Fruit fly (Drosophila melanogaster) whole organism, wandering third instar larva: ENCODE measurements around the gene CG31100.

Experiments used
- Abd-B ChIP-seq: fragments of >200 bp; optimal IDR thresholded peaks from 2 replicates; lab custom pipeline; 2017; ENCODE audit warnings: missing biosample characterization, missing genetic modification characterization
- CG32264 ChIP-seq: fragments of 200-800 bp; sonication (Bioruptor generic); optimal IDR thresholded peaks from 2 replicates; lab custom pipeline; 2016; ENCODE audit warnings: missing biosample characterization, missing genetic modification characterization
- CG9705 ChIP-seq: fragments of 200-800 bp; sonication (Bioruptor generic); optimal IDR thresholded peaks from 2 replicates; lab custom pipeline; 2018; ENCODE audit warnings: missing biosample characterization, mild to moderate bottlenecking, missing genetic modification characterization
- Dfd ChIP-seq: fragments of >200 bp; optimal IDR thresholded peaks from 2 replicates; lab custom pipeline; 2017; ENCODE audit warnings: missing biosample characterization, missing genetic modification characterization
- HLH106 ChIP-seq: fragments of 200-800 bp; optimal IDR thresholded peaks from 3 replicates; lab custom pipeline; 2019; ENCODE audit warnings: missing biosample characterization, mild to moderate bottlenecking, missing genetic modification characterization, moderate library complexity
- Hnf4 ChIP-seq: fragments of 200-800 bp; sonication (Bioruptor generic); optimal IDR thresholded peaks from 2 replicates; lab custom pipeline; 2016; ENCODE audit warnings: missing biosample characterization, mild to moderate bottlenecking, missing genetic modification characterization
- Hr78 ChIP-seq: fragments of >200 bp; optimal IDR thresholded peaks from 2 replicates; lab custom pipeline; 2017; ENCODE audit warnings: missing biosample characterization, missing genetic modification characterization
- Jra ChIP-seq: sonication (Bioruptor generic); optimal IDR thresholded peaks from 2 replicates; lab custom pipeline; 2016; ENCODE audit warnings: missing biosample characterization, missing genetic modification characterization
- Mio ChIP-seq: sonication (Bioruptor generic); optimal IDR thresholded peaks from 2 replicates; lab custom pipeline; 2016; ENCODE audit warnings: missing biosample characterization, missing genetic modification characterization
- Myc ChIP-seq: fragments of >200 bp; optimal IDR thresholded peaks from 2 replicates; lab custom pipeline; 2017
- N ChIP-seq: fragments of >200 bp; optimal IDR thresholded peaks from 2 replicates; lab custom pipeline; 2018; ENCODE audit warnings: missing biosample characterization, missing external identifiers, missing genetic modification characterization
- OdsH ChIP-seq: fragments of 200-800 bp; sonication (Bioruptor generic); optimal IDR thresholded peaks from 2 replicates; lab custom pipeline; 2016; ENCODE audit warnings: missing biosample characterization, mild to moderate bottlenecking, missing genetic modification characterization
- Rel ChIP-seq, 2 experiments: fragments of 200-800 bp; sonication (Bioruptor generic) in 1 of 2; optimal IDR thresholded peaks; 2 replicates in 1 of 2; 3 replicates in 1 of 2; lab custom pipeline; 2016 to 2019; ENCODE audit warnings: mild to moderate bottlenecking in 2 of 2, missing biosample characterization in 2 of 2, missing genetic modification characterization in 2 of 2, moderate library complexity in 1 of 2
- Sp1 ChIP-seq: fragments of 200-800 bp; sonication (Bioruptor generic); optimal IDR thresholded peaks from 3 replicates; lab custom pipeline; 2019; ENCODE audit warnings: missing biosample characterization, mild to moderate bottlenecking, missing genetic modification characterization, moderate library complexity
- Vsx2 ChIP-seq: fragments of 200-300, 225-300 bp; sonication (Bioruptor generic); optimal IDR thresholded peaks from 2 replicates; lab custom pipeline; 2018; ENCODE audit warnings: missing biosample characterization, missing genetic modification characterization; ENCODE audit not compliant: partially characterized antibody
- br ChIP-seq: fragments of 200-800 bp; sonication (Bioruptor generic); optimal IDR thresholded peaks from 2 replicates; lab custom pipeline; 2016; ENCODE audit warnings: missing biosample characterization, missing genetic modification characterization
- brk ChIP-seq: fragments of 200-800 bp; sonication (Bioruptor generic); optimal IDR thresholded peaks from 2 replicates; lab custom pipeline; 2016; ENCODE audit warnings: missing biosample characterization, mild to moderate bottlenecking, missing genetic modification characterization
- dl ChIP-seq, 2 experiments: fragments of 175-275, 200-275 bp in 1 of 2; fragments of 200-275 bp in 1 of 2; sonication (Bioruptor generic); optimal IDR thresholded peaks; lab custom pipeline; 2018; ENCODE audit warnings: mild to moderate bottlenecking in 2 of 2, missing biosample characterization in 2 of 2, missing genetic modification characterization in 2 of 2, moderate library complexity in 2 of 2; ENCODE audit not compliant: partially characterized antibody in 2 of 2, insufficient read depth in 1 of 2
- dmrt93B ChIP-seq: fragments of 200-800 bp; sonication (Bioruptor generic); optimal IDR thresholded peaks from 2 replicates; lab custom pipeline; 2018; ENCODE audit warnings: missing biosample characterization, mild to moderate bottlenecking, missing genetic modification characterization
- ey ChIP-seq: fragments of 200-800 bp; sonication (Bioruptor generic); optimal IDR thresholded peaks from 2 replicates; lab custom pipeline; 2016; ENCODE audit warnings: missing biosample characterization, missing genetic modification characterization
- foxo ChIP-seq, 2 experiments: fragments of 200-800 bp; sonication (Bioruptor generic); optimal IDR thresholded peaks; 2 replicates in 1 of 2; 3 replicates in 1 of 2; lab custom pipeline; 2016 to 2017; ENCODE audit warnings: missing biosample characterization in 2 of 2, missing genetic modification characterization in 2 of 2
- fru ChIP-seq: fragments of 200-800 bp; sonication (Bioruptor generic); optimal IDR thresholded peaks from 3 replicates; lab custom pipeline; 2016; ENCODE audit warnings: missing biosample characterization, mild to moderate bottlenecking, missing genetic modification characterization
- h ChIP-seq: fragments of 200-800 bp; sonication (Bioruptor generic); optimal IDR thresholded peaks from 3 replicates; lab custom pipeline; 2016; ENCODE audit warnings: missing biosample characterization, mild to moderate bottlenecking, missing genetic modification characterization
- pan ChIP-seq: fragments of >200 bp; optimal IDR thresholded peaks from 2 replicates; lab custom pipeline; 2017
- psq ChIP-seq: fragments of 200-800 bp; sonication (Bioruptor generic); optimal IDR thresholded peaks from 3 replicates; lab custom pipeline; 2017; ENCODE audit warnings: missing biosample characterization, mild to moderate bottlenecking, missing genetic modification characterization, moderate library complexity
- rgr ChIP-seq: fragments of 200-800 bp; sonication (Bioruptor generic); optimal IDR thresholded peaks from 3 replicates; lab custom pipeline; 2016; ENCODE audit warnings: missing biosample characterization, mild to moderate bottlenecking, missing genetic modification characterization
- sage ChIP-seq: fragments of 200-800 bp; sonication (Bioruptor generic); optimal IDR thresholded peaks from 2 replicates; lab custom pipeline; 2016; ENCODE audit warnings: missing biosample characterization, mild to moderate bottlenecking, missing genetic modification characterization
- sv ChIP-seq: fragments of 200-800 bp; sonication (Bioruptor generic); optimal IDR thresholded peaks from 3 replicates; lab custom pipeline; 2016; ENCODE audit warnings: missing biosample characterization, missing genetic modification characterization
- tai ChIP-seq: sonication (Bioruptor generic); optimal IDR thresholded peaks from 2 replicates; lab custom pipeline; 2016; ENCODE audit warnings: missing biosample characterization, missing genetic modification characterization
- usp ChIP-seq: fragments of >200 bp; optimal IDR thresholded peaks from 2 replicates; lab custom pipeline; 2017; ENCODE audit warnings: missing biosample characterization, missing genetic modification characterization
- woc ChIP-seq: sonication (Bioruptor generic); optimal IDR thresholded peaks from 2 replicates; lab custom pipeline; 2016; ENCODE audit warnings: missing biosample characterization, mild to moderate bottlenecking, missing genetic modification characterization

CG31100 gene

DNA sequence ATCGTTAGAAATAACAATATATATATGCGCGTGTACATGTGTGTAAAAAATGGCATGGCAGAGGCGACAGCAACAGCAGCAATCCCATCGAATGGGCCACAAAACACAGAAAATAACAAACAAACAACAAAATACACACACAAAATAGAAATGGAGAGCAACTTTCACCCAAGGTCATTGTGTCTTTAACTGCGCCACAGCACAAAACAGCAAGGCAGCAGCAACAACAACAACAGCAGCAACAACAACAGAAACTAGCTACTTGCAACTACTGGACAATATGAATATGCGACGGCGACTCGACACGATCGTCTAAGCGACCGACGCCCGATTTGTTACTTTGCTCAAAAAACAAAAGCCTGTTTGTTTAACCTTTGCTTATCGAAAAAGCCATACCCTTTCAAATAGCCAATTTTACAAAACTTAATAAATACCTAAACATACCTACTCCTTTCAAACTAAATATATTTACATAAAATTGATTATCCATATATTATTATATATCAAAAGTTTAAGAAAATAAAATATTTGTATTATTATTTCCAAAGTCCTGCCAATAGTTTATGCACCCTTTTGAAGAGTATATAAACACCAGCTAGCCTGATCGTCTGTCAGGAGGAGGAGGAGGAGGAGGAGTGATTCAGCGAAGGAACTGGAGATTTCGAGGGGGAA lies 55.6 kb downstream of the CG31100 start:
- TF ChIP-seq Vsx2 (GFP tag; lab: Kevin White, UChicago) (no peak), h (no peak), tai (GFP tag; lab: Kevin White, UChicago) (no peak), Dfd (GFP tag; lab: Kevin White, UChicago) (no peak), Myc (lab: Kevin White, UChicago) (no peak), Rel (GFP tag; optimal IDR thresholded peaks at IDR 0.05; lab: Kevin White, UChicago) (no peak), Rel (tag; optimal IDR thresholded peaks at IDR 0.05; lab: Kevin White, UChicago) (no peak), Hr78 (no peak), sage (GFP tag; lab: Kevin White, UChicago) (no peak)

dm6 chr3R:8946429-8946828 lies 57.0 kb downstream of the CG31100 start:
- TF ChIP-seq CG32264 (no peak), N (GFP tag; lab: Kevin White, UChicago) (no peak), CG9705 (no peak), sage (GFP tag; lab: Kevin White, UChicago) (no peak), Sp1 (GFP tag; lab: Kevin White, UChicago) (no peak), pan (lab: Kevin White, UChicago) (no peak), h (no peak), dl (GFP tag; optimal IDR thresholded peaks at IDR 0.05; lab: Kevin White, UChicago; ENCODE audit: insufficient read depth in 1 of 2, partially characterized antibody in 2 of 2) (no peak)

- TF ChIP-seq Hnf4 (GFP tag; lab: Kevin White, UChicago) (peak; percentile 39), sv (GFP tag; lab: Kevin White, UChicago) (peak; percentile 55), br (GFP tag; lab: Kevin White, UChicago) (peak; percentile 70), tai (GFP tag; lab: Kevin White, UChicago) (peak; percentile 51), h (peak; percentile 81), woc (GFP tag; lab: Kevin White, UChicago) (peak; percentile 71), ey (GFP tag; lab: Kevin White, UChicago) (peak; percentile 65), sage (GFP tag; lab: Kevin White, UChicago) (peak; percentile 60), foxo (GFP tag; optimal IDR thresholded peaks at IDR 0.05; lab: Kevin White, UChicago) (peak in 1 of 2 experiments; percentile 86), Hr78 (no peak), Jra (GFP tag; lab: Kevin White, UChicago) (no peak), Rel (GFP tag; optimal IDR thresholded peaks at IDR 0.05; lab: Kevin White, UChicago) (peak; percentile 45), Rel (tag; optimal IDR thresholded peaks at IDR 0.05; lab: Kevin White, UChicago) (peak; percentile 18), usp (no peak), CG32264 (no peak), OdsH (peak; percentile 86), Abd-B (GFP tag; lab: Kevin White, UChicago) (no peak), psq (peak; percentile 83), CG9705 (peak; percentile 51), dmrt93B (GFP tag; lab: Kevin White, UChicago) (peak; percentile 58), fru (GFP tag; lab: Kevin White, UChicago) (peak; percentile 86), rgr (peak; percentile 83), brk (GFP tag; lab: Kevin White, UChicago) (peak; percentile 57), Sp1 (GFP tag; lab: Kevin White, UChicago) (peak; percentile 88), HLH106 (tag; lab: Kevin White, UChicago) (peak; percentile 84), Mio (GFP tag; lab: Kevin White, UChicago) (no peak)
These were observed 57.7 kb downstream of the CG31100 start for dm6 chr3R:8945502-8946324.
